Fruit fly (Drosophila melanogaster): ENCODE measurements around the gene Cpr72Ea.

Cpr72Ea gene

dm6 chr3L:16351770-16352429 is 10.5 kb upstream of the Cpr72Ea start, which contains the start of the genes Golgin104 and Tcs3 (continued):
- TF ChIP-seq CG14667 (GFP tag; IDR thresholded peaks at IDR 0.05) (no peak), HLH4C (GFP tag; IDR thresholded peaks at IDR 0.05; ENCODE audit: partially characterized antibody) (0 out of 3 replicates have a peak, but pooled peaks have one; percentile 17), B-H2 (GFP tag; optimal IDR thresholded peaks at IDR 0.05) (no peak), CG9797 (GFP tag; optimal IDR thresholded peaks at IDR 0.05) (peak; percentile 89), MBD-R2 (GFP tag; IDR thresholded peaks at IDR 0.05) (peak; percentile 99), Hr78 (GFP tag; optimal IDR thresholded peaks at IDR 0.05) (no peak), Nf-YC (tag; optimal IDR thresholded peaks at IDR 0.05) (no peak), row (GFP tag; IDR thresholded peaks at IDR 0.05) (peak; percentile 39; the same call in 1 of the 3 replicates), HLHmδ (GFP tag; optimal IDR thresholded peaks at IDR 0.05) (no peak), CG3995 (GFP tag; optimal IDR thresholded peaks at IDR 0.05) (no peak), CG14441 (GFP tag; IDR thresholded peaks at IDR 0.05) (no peak), chn (GFP tag; optimal IDR thresholded peaks at IDR 0.05) (no peak), dimm (GFP tag; IDR thresholded peaks at IDR 0.05) (no peak), kni (GFP tag; optimal IDR thresholded peaks at IDR 0.05) (no peak), CG5953 (GFP tag; IDR thresholded peaks at IDR 0.05) (no peak), CG13775 (GFP tag; optimal IDR thresholded peaks at IDR 0.05) (no peak), CG2712 (tag; optimal IDR thresholded peaks at IDR 0.05) (no peak), ab (GFP tag; optimal IDR thresholded peaks at IDR 0.05) (no peak), sens-2 (GFP tag; IDR thresholded peaks at IDR 0.05) (no peak), chinmo (GFP tag; IDR thresholded peaks at IDR 0.05; ENCODE audit: partially characterized antibody) (no peak), fd3F (GFP tag; optimal IDR thresholded peaks at IDR 0.05) (no peak), CG6254 (GFP tag; optimal IDR thresholded peaks at IDR 0.05) (no peak), nerfin-2 (GFP tag; IDR thresholded peaks at IDR 0.05; ENCODE audit: partially characterized antibody) (no peak), CG1529 (GFP tag; optimal IDR thresholded peaks at IDR 0.05) (no peak), CG7963 (GFP tag; IDR thresholded peaks at IDR 0.05; ENCODE audit: partially characterized antibody) (no peak), HLH3B (GFP tag; IDR thresholded peaks at IDR 0.05) (no peak), crp (GFP tag; optimal IDR thresholded peaks at IDR 0.05) (peak; percentile 91 to 96), tx (GFP tag; optimal IDR thresholded peaks at IDR 0.05) (no peak), Sry-β (GFP tag; optimal IDR thresholded peaks at IDR 0.05) (no peak), zen (tag; optimal IDR thresholded peaks at IDR 0.05) (peak; percentile 73), Hand (GFP tag; optimal IDR thresholded peaks at IDR 0.05) (no peak), Sox100B (GFP tag; optimal IDR thresholded peaks at IDR 0.05) (no peak), ci (GFP tag; IDR thresholded peaks at IDR 0.05) (no peak), Ada2b (GFP tag; IDR thresholded peaks at IDR 0.05) (no peak), rib (GFP tag; IDR thresholded peaks at IDR 0.05) (no peak), prd (optimal IDR thresholded peaks at IDR 0.05) (no peak), prd (GFP tag; IDR thresholded peaks at IDR 0.05) (no peak), CG6813 (GFP tag; optimal IDR thresholded peaks at IDR 0.05) (no peak), CG31365 (tag; optimal IDR thresholded peaks at IDR 0.05) (no peak), Ptx1 (GFP tag; IDR thresholded peaks at IDR 0.05) (no peak), pho (GFP tag; optimal IDR thresholded peaks at IDR 0.05) (no peak), gro (GFP tag; optimal IDR thresholded peaks at IDR 0.05) (no peak), disco-r (GFP tag; optimal IDR thresholded peaks at IDR 0.05) (no peak), mam (GFP tag; optimal IDR thresholded peaks at IDR 0.05) (no peak), cwo (GFP tag; optimal IDR thresholded peaks at IDR 0.05) (no peak), CG14965 (GFP tag; optimal IDR thresholded peaks at IDR 0.05; ENCODE audit: borderline replicate concordance) (no peak), Drgx (GFP tag; IDR thresholded peaks at IDR 0.05) (no peak), lbe (GFP tag; optimal IDR thresholded peaks at IDR 0.05) (no peak), CG12219 (GFP tag; optimal IDR thresholded peaks at IDR 0.05) (no peak), Hsf (GFP tag; optimal IDR thresholded peaks at IDR 0.05) (no peak)
